Comparison of ENCODE assay signal across 1 worm cellular context in the genomic region with DNA sequence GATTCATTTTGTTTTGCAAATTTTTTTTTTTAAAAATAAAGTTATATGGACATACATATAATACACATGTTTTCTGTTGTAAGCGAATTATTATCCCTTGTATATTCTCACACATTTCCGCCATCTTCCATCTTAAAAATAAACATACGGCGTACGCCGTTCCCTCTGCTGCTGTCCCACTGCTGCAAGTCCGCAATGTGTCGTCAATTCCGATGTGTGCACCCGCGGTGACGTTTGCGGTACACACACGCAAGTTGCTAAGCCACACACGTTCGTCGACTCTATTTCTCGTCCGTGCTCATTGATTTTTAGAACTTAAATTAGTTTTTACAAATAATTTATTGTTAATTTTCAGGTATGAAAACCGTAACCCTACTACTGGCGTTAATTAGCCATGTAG.
TF ChIP-seq lines count a peak whose summit lies in the region.

Gene C52B9.4, plus strand, starts transcription at position 356 of the 400 bp plus-strand sequence.

TF ChIP-seq in whole organism, L1 larva, 84 proteins besides CTCF, POLR2A, EP300 and RAD21 (continued from another document):
- TF ChIP-seq fos-1 (tag; optimal IDR thresholded peaks at IDR 0.05; lab: Kevin White, UChicago) (peak; percentile 6), nhr-77 (tag; optimal IDR thresholded peaks at IDR 0.05; lab: Kevin White, UChicago) (no peak), F16B12.6 (tag; optimal IDR thresholded peaks at IDR 0.05; lab: Kevin White, UChicago) (peak; percentile 91), lir-3 (tag; optimal IDR thresholded peaks at IDR 0.05; lab: Kevin White, UChicago; ENCODE audit: poor library complexity) (no peak), nhr-12 (tag; optimal IDR thresholded peaks at IDR 0.05; lab: Kevin White, UChicago) (no peak), lin-35 (GFP tag; optimal IDR thresholded peaks at IDR 0.05; lab: Kevin White, UChicago) (peak in 1 of 2 experiments; percentile 58), fkh-4 (tag; optimal IDR thresholded peaks at IDR 0.05; lab: Kevin White, UChicago; ENCODE audit: borderline replicate concordance) (no peak), mep-1 (tag; optimal IDR thresholded peaks at IDR 0.05; lab: Kevin White, UChicago) (peak; percentile 29), ets-5 (GFP tag; IDR thresholded peaks at IDR 0.05; lab: Robert Waterston, UW) (no peak), C16A3.4 (tag; optimal IDR thresholded peaks at IDR 0.05; lab: Kevin White, UChicago) (peak; percentile 45), nhr-71 (tag; optimal IDR thresholded peaks at IDR 0.05; lab: Kevin White, UChicago) (peak; percentile 61), C04F5.9 (tag; optimal IDR thresholded peaks at IDR 0.05; lab: Kevin White, UChicago) (peak; percentile 12), xbp-1 (tag; optimal IDR thresholded peaks at IDR 0.05; lab: Kevin White, UChicago) (peak; percentile 64), rnt-1 (tag; optimal IDR thresholded peaks at IDR 0.05; lab: Kevin White, UChicago) (peak; percentile 48), unc-98 (GFP tag; IDR thresholded peaks at IDR 0.05; lab: Robert Waterston, UW) (no peak), nhr-76 (tag; optimal IDR thresholded peaks at IDR 0.05; lab: Kevin White, UChicago) (no peak), ceh-82 (tag; optimal IDR thresholded peaks at IDR 0.05; lab: Kevin White, UChicago) (peak in 2 of 3 experiments; percentile 14 to 35), snu-23 (GFP tag; optimal IDR thresholded peaks at IDR 0.05; lab: Kevin White, UChicago) (peak; percentile 63), elt-2 (tag; optimal IDR thresholded peaks at IDR 0.05; lab: Kevin White, UChicago) (peak; percentile 15), nhr-47 (tag; optimal IDR thresholded peaks at IDR 0.05; lab: Kevin White, UChicago) (peak; percentile 59), tbx-2 (tag; optimal IDR thresholded peaks at IDR 0.05; lab: Kevin White, UChicago) (peak; percentile 50), irx-1 (tag; optimal IDR thresholded peaks at IDR 0.05; lab: Kevin White, UChicago) (peak; percentile 45), mdl-1 (tag; optimal IDR thresholded peaks at IDR 0.05; lab: Kevin White, UChicago) (peak in 1 of 2 experiments; percentile 44)
TF ChIP-seq in whole organism, L1 larva: peak in this region for 30.
